Worm (Caenorhabditis elegans) whole organism, early embryonic: ENCODE results near the gene R02D5.4.

Experiments
- B0310.2 ChIP-seq: sonication (generic microtip); optimal IDR thresholded peaks from 2 replicates; lab custom pipeline; 2016; ENCODE audit warnings: mild to moderate bottlenecking, missing genetic modification characterization, missing compliant biosample characterization
- F13C5.2 ChIP-seq: sonication (generic microtip); optimal IDR thresholded peaks from 2 replicates; lab custom pipeline; 2017; ENCODE audit warnings: mild to moderate bottlenecking, missing genetic modification characterization, inconsistent platforms, missing compliant biosample characterization
- aly-1 ChIP-seq: sonication (generic microtip); optimal IDR thresholded peaks from 2 replicates; lab custom pipeline; 2016; ENCODE audit warnings: missing genetic modification characterization, missing compliant biosample characterization
- ama-1 ChIP-seq: fragments of 150-350 bp; optimal IDR thresholded peaks from 2 replicates; lab custom pipeline; 2014
- ceh-13 ChIP-seq: fragments of 200-800 bp; sonication (Bioruptor generic); optimal IDR thresholded peaks from 2 replicates; lab custom pipeline; 2018; ENCODE audit warnings: mild to moderate bottlenecking, missing genetic modification characterization, missing compliant biosample characterization
- ceh-36 ChIP-seq: sonication (generic microtip); optimal IDR thresholded peaks from 2 replicates; lab custom pipeline; 2016; ENCODE audit warnings: missing genetic modification characterization, inconsistent platforms, missing compliant biosample characterization
- ets-7 ChIP-seq: sonication (generic microtip); optimal IDR thresholded peaks from 2 replicates; lab custom pipeline; 2016; ENCODE audit warnings: missing genotype, missing genetic modification characterization, missing compliant biosample characterization
- flt-1 ChIP-seq: fragments of 200-800 bp; sonication (Bioruptor generic); IDR thresholded peaks from 2 replicates; pipeline ENCODE4 v1.3.6; 2022; ENCODE audit warnings: missing genetic modification characterization, missing compliant biosample characterization
- hmbx-1 ChIP-seq: sonication (generic microtip); optimal IDR thresholded peaks from 2 replicates; lab custom pipeline; 2016; ENCODE audit warnings: mild to moderate bottlenecking, missing genetic modification characterization, missing compliant biosample characterization
- hmg-4 ChIP-seq: fragments of 200-800 bp; sonication (Bioruptor generic); optimal IDR thresholded peaks from 2 replicates; lab custom pipeline; 2018; ENCODE audit warnings: mild to moderate bottlenecking, missing genetic modification characterization, missing compliant biosample characterization
- hnd-1 ChIP-seq: sonication (generic microtip); optimal IDR thresholded peaks from 2 replicates; lab custom pipeline; 2016; ENCODE audit warnings: missing genetic modification characterization, missing compliant biosample characterization
- pes-1 ChIP-seq: fragments of 200-800 bp; sonication (Bioruptor generic); IDR thresholded peaks from 2 replicates; pipeline ENCODE4 v1.3.6; 2022; ENCODE audit warnings: missing genetic modification reagents, missing genetic modification characterization, missing compliant biosample characterization
- scrt-1 ChIP-seq: fragments of 200-800 bp; sonication (Bioruptor generic); IDR thresholded peaks from 2 replicates; pipeline ENCODE4 v1.3.6; 2022; ENCODE audit warnings: missing genetic modification characterization, missing compliant biosample characterization
- sea-1 ChIP-seq: fragments of 200-800 bp; sonication (Bioruptor generic); conservative IDR thresholded peaks from 2 replicates; pipeline ENCODE4 v1.3.6; 2022; ENCODE audit warnings: missing genetic modification characterization, missing compliant biosample characterization
- tbx-11 ChIP-seq: fragments of 200-800 bp; sonication (Bioruptor generic); IDR thresholded peaks from 2 replicates; pipeline ENCODE4 v1.3.6; 2022; ENCODE audit warnings: missing genetic modification characterization, missing compliant biosample characterization
- tbx-37 ChIP-seq: fragments of 200-800 bp; sonication (Bioruptor generic); conservative IDR thresholded peaks from 2 replicates; pipeline ENCODE4 v1.3.6; 2022; ENCODE audit warnings: missing genetic modification reagents, missing genetic modification characterization, missing compliant biosample characterization
- tra-4 ChIP-seq: sonication (generic microtip); optimal IDR thresholded peaks from 2 replicates; lab custom pipeline; 2017; ENCODE audit warnings: missing genetic modification characterization, missing compliant biosample characterization

Gene R02D5.4

DNA sequence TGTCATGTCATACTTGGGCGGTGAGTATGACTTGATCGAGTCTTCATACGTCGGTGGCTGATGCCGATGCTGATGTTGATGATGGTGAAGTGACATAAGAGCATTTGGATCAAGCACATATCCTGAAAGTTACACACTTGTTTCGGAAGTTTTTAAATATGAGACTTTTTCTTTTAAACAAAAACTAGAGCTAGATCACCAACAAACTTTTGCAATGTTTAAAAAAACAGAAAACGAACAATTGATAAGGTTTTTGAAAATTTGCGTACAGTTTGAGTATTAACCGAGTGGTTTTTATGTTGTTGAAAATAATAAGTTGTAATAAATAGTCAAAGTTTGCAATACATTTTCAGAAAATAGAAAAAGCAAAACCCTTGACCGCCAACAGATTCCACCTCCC is at the start of gene R02D5.4:
Gene R02D5.4, minus strand, starts transcription at position 101 of the 400 bp plus-strand sequence.
- TF ChIP-seq sea-1 (no peak), scrt-1 (GFP tag; lab: Robert Waterston, UW) (no peak), pes-1 (GFP tag; lab: Robert Waterston, UW) (no peak), aly-1 (tag; lab: Kevin White, UChicago) (no peak), hmbx-1 (tag; lab: Kevin White, UChicago) (no peak), hmg-4 (no peak), tbx-11 (GFP tag; lab: Robert Waterston, UW) (no peak), hnd-1 (no peak)

- TF ChIP-seq hmbx-1 (tag; lab: Kevin White, UChicago) (no peak), tra-4 (tag; lab: Kevin White, UChicago) (no peak), ceh-36 (tag; lab: Kevin White, UChicago) (no peak), sea-1 (no peak), ceh-13 (GFP tag; lab: Kevin White, UChicago) (no peak), flt-1 (no peak), B0310.2 (tag; lab: Kevin White, UChicago) (no peak), ets-7 (tag; lab: Kevin White, UChicago) (no peak), hmg-4 (no peak), ama-1 (lab: Kevin White, UChicago) (no peak), scrt-1 (GFP tag; lab: Robert Waterston, UW) (no peak), tbx-11 (GFP tag; lab: Robert Waterston, UW) (no peak), aly-1 (tag; lab: Kevin White, UChicago) (no peak), tbx-37 (GFP tag; lab: Robert Waterston, UW) (no peak), pes-1 (GFP tag; lab: Robert Waterston, UW) (no peak)
Observed at ce11 chrV:14532374-14532773, 47.9 kb upstream of the R02D5.4 start.

- TF ChIP-seq pes-1 (GFP tag; lab: Robert Waterston, UW) (no peak), scrt-1 (GFP tag; lab: Robert Waterston, UW) (no peak), B0310.2 (tag; lab: Kevin White, UChicago) (no peak), tbx-37 (GFP tag; lab: Robert Waterston, UW) (no peak), tbx-11 (GFP tag; lab: Robert Waterston, UW) (no peak), ceh-36 (tag; lab: Kevin White, UChicago) (no peak), hmg-4 (no peak), tra-4 (tag; lab: Kevin White, UChicago) (no peak), ets-7 (tag; lab: Kevin White, UChicago) (no peak), sea-1 (no peak), aly-1 (tag; lab: Kevin White, UChicago) (no peak), F13C5.2 (no peak), flt-1 (no peak), hmbx-1 (tag; lab: Kevin White, UChicago) (no peak), ama-1 (lab: Kevin White, UChicago) (no peak), ceh-13 (GFP tag; lab: Kevin White, UChicago) (no peak), hnd-1 (no peak)
Observed at ce11 chrV:14530813-14531212, 46.3 kb upstream of the R02D5.4 start, which contains the start of gene kcnl-4. Gene kcnl-4, plus strand, starts transcription at chrV:14531113.

ce11 chrV:14527210-14527609 is 42.7 kb upstream of the R02D5.4 start:
- TF ChIP-seq flt-1 (no peak), tbx-37 (GFP tag; lab: Robert Waterston, UW) (no peak), F13C5.2 (no peak), ets-7 (tag; lab: Kevin White, UChicago) (no peak), ama-1 (lab: Kevin White, UChicago) (no peak), ceh-36 (tag; lab: Kevin White, UChicago) (no peak), tbx-11 (GFP tag; lab: Robert Waterston, UW) (no peak), aly-1 (tag; lab: Kevin White, UChicago) (no peak), B0310.2 (tag; lab: Kevin White, UChicago) (no peak), tra-4 (tag; lab: Kevin White, UChicago) (no peak), sea-1 (no peak), hmg-4 (no peak)

DNA sequence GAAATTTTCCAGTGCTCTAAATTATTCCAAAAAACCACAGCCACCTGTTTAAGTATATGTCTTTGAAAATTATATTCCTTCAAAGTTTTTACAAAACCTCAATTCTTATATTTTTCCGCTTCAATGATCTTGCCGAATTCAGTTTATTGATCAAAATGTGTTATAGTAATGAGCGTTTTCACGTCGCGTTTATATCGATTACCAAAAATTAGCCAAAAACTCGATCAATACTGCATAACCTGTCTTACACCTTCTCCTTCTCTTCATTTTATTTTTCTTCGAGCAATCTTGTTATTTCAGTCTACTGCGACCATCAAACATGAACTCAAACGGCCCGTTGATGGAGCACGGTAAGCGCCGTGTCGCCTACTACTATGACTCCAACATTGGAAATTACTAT is 40.6 kb upstream of the R02D5.4 start, which contains the start of gene hda-1:
Gene hda-1, plus strand, starts transcription at position 301 of the 400 bp plus-strand sequence.
- TF ChIP-seq hnd-1 (no peak), F13C5.2 (no peak), tbx-11 (GFP tag; lab: Robert Waterston, UW) (no peak), ceh-13 (GFP tag; lab: Kevin White, UChicago) (no peak), ceh-36 (tag; lab: Kevin White, UChicago) (no peak), flt-1 (no peak), hmg-4 (no peak), tbx-37 (GFP tag; lab: Robert Waterston, UW) (no peak), ets-7 (tag; lab: Kevin White, UChicago) (no peak), aly-1 (tag; lab: Kevin White, UChicago) (no peak), B0310.2 (tag; lab: Kevin White, UChicago) (no peak)

DNA sequence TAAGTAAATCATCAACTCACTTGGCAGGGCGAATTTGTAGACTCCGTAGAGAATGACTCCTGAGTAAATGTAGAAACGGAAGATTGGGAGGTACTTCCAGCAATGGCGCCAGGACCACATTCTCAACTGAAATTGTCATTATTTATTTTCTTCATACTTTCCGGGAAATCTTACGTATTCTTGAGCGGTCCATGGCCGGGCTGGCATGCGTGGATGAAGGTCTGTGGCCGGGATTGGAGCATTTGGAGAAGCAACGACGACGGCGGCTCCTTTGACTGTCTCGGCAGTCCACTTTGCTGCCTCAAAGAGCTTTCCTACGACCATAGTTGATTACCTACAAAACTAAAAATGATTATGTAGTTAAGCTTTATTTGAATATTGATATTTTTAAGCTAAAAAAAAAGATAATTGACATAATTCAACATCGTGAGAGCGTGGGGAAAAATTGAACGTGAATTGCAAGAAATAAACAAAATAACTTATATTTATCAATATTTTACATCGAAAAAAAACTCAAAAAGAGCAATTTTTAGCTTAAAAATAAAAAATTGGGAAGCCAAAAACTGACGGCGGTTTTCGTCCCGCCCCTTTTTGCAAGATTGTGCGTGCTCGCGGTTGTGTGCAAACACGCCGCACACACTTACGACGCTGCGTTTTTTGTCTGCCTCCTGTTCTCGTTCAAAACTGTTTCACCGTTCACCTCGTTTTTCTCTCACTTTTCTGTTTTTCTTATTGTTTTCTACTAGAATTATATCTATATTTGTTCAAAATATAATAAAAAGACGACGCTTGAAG is 39.5 kb upstream of the R02D5.4 start, which contains the start of gene ril-1:
Gene ril-1, minus strand, starts transcription at position 342 of the 795 bp plus-strand sequence.
- TF ChIP-seq F13C5.2, result peak; percentile 51
- TF ChIP-seq hnd-1, result peak; percentile 8
- 0 out of 2 replicates have a peak, but pooled peaks have one; percentile 54 for TF ChIP-seq sea-1
- TF ChIP-seq tbx-37 (GFP tag; lab: Robert Waterston, UW), result no peak; the same call in 1 of the 2 replicates
- no peak for TF ChIP-seq flt-1
- peak; percentile 32 for TF ChIP-seq ceh-13 (GFP tag; lab: Kevin White, UChicago)
- TF ChIP-seq B0310.2 (tag; lab: Kevin White, UChicago), result no peak
- TF ChIP-seq hmg-4, result no peak
- no peak for TF ChIP-seq ets-7 (tag; lab: Kevin White, UChicago)
- no peak for TF ChIP-seq aly-1 (tag; lab: Kevin White, UChicago)
- TF ChIP-seq hmbx-1 (tag; lab: Kevin White, UChicago), result no peak
- TF ChIP-seq tbx-11 (GFP tag; lab: Robert Waterston, UW), result no peak
- no peak for TF ChIP-seq scrt-1 (GFP tag; lab: Robert Waterston, UW)
- no peak; the same call in 1 of the 2 replicates for TF ChIP-seq pes-1 (GFP tag; lab: Robert Waterston, UW)
